Worm (Caenorhabditis elegans): Measurements from ENCODE around the gene htz-1.

Gene htz-1

DNA sequence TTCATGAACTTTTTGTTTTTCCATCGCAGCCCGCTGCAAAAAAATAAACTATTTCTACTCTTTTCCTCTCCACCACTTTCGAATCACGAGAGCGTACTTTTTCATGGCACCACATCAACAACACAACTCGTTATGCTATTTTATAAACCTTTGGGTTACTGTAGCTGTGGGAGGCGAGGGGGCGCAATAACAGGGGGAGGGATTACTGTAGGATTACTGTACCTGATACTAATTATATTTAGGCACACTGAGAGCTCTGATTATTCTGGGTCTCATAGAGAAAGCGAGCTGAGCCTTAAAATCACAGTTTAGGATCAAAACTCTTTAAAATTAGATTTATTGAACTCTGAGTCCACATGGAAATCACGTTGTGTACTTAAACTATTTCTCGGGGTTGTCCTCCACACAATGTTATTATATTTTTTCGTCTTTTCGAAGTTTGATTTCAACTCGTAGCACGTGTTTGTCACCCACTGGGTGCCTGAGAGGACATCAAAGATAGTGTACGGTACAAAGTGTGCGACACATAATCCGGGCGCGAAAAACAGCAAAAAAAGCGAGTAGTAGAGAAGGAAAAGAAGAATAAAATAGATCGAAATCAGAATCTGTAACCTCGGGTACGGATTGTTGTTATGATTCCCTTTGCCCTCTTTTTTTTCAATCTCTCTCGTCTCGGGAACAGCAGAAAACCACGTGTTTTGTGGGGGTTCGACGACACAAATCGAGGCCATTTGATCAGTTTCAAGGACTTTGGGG lies 26.6 kb downstream of the htz-1 start (continued):
- no peak for TF ChIP-seq ceh-20 (GFP tag; IDR thresholded peaks at IDR 0.05)
- TF ChIP-seq daf-8 (GFP tag; IDR thresholded peaks at IDR 0.05), result no peak
- TF ChIP-seq dmd-6 (GFP tag; IDR thresholded peaks at IDR 0.05), result peak; percentile 38
- no peak for TF ChIP-seq Y48G9A.11 (GFP tag; IDR thresholded peaks at IDR 0.05)
- no peak for TF ChIP-seq aly-2 (tag; optimal IDR thresholded peaks at IDR 0.05)

DNA sequence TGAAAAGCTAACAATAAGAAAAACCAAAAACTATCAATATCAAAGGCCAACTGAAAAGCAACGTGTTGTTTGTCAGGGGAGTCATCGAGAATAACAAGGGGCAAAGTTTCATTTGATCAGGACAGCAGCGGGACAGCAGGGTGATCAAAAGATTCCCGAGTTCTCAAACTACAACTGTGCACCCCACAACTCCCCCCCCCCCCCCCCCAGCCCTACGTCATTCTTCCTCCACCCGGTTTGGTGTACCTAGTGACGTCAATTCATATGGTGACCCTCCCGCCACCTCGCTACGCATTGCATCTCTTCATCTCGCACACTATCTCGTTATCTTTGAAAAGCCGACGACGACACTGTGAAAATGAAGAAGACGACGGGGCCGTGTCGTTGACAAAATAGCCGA lies 27.8 kb downstream of the htz-1 start:
- TF ChIP-seq nhr-28 (tag; optimal IDR thresholded peaks at IDR 0.05) (no peak), php-3 (GFP tag; IDR thresholded peaks at IDR 0.05) (no peak), pha-4 (GFP tag; IDR thresholded peaks at IDR 0.05) (peak; percentile 9; the same call in 1 of the 2 replicates), pha-4 (tag; optimal IDR thresholded peaks at IDR 0.05) (no peak), mdt-29 (GFP tag; IDR thresholded peaks at IDR 0.05) (peak; percentile 28; the same call in 1 of the 2 replicates), hmg-1.1 (GFP tag; IDR thresholded peaks at IDR 0.05) (0 out of 2 replicates have a peak, but pooled peaks have one; percentile 13), set-16 (GFP tag; IDR thresholded peaks at IDR 0.05) (peak; percentile 65), ctbp-1 (GFP tag; IDR thresholded peaks at IDR 0.05) (0 out of 2 replicates have a peak, but pooled peaks have one; percentile 32), hif-1 (tag; optimal IDR thresholded peaks at IDR 0.05) (peak in 1 of 2 experiments; percentile 16), egl-27 (tag; optimal IDR thresholded peaks at IDR 0.05) (no peak), T26A8.4 (GFP tag; IDR thresholded peaks at IDR 0.05) (peak; percentile 36; the same call in 1 of the 2 replicates), hlh-11 (tag; optimal IDR thresholded peaks at IDR 0.05) (peak; percentile 58), madf-9 (GFP tag; conservative IDR thresholded peaks at IDR 0.05) (0 out of 2 replicates have a peak, but pooled peaks have one; percentile 25), Y48G9A.11 (GFP tag; IDR thresholded peaks at IDR 0.05) (0 out of 2 replicates have a peak, but pooled peaks have one; percentile 5), lim-7 (GFP tag; IDR thresholded peaks at IDR 0.05) (0 out of 2 replicates have a peak, but pooled peaks have one; percentile 27), nhr-77 (tag; optimal IDR thresholded peaks at IDR 0.05) (no peak), sdz-12 (GFP tag; optimal IDR thresholded peaks at IDR 0.05) (peak; percentile 45), mxl-3 (GFP tag; optimal IDR thresholded peaks at IDR 0.05) (peak; percentile 24), Y105C5A.15 (GFP tag; IDR thresholded peaks at IDR 0.05) (no peak), egl-43 (GFP tag; IDR thresholded peaks at IDR 0.05) (0 out of 2 replicates have a peak, but pooled peaks have one; percentile 41), snpc-1.2 (GFP tag; IDR thresholded peaks at IDR 0.05) (no peak)

DNA sequence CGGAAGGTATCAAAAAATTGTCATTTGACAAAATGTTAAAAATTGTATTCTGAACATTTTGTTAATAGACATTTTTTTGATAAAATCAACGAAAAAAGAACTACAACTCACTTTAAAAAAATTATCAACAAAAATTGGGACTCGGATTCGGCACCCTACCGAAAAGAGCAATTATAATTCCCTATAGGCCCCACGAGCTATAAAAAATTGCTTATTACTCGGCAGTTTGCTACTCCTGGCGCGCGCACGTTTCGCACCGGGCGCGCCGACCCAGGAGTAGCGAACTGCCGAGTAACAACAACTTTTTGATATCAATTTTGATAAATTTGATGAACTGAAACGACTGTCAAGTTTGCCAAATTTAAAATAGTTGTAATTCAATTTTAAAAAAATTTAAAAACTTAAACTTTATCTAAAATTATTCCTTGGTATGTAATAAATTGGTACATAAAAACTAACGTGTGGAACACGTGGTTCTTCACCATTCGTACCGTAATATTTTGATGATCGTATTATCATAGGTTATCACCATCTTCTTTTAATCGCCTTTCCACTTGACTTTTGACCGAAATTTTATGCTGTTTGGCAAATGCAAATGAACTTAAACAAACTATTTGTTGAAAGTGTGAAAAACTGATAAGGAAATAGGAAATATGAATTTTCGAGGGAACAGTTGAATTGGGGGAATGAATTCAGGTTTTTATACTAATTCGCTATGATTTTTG lies 29.5 kb downstream of the htz-1 start:
- no peak for TF ChIP-seq egl-43 (GFP tag; IDR thresholded peaks at IDR 0.05)
- 0 out of 2 replicates have a peak, but pooled peaks have one; percentile 13 for TF ChIP-seq dmd-6 (GFP tag; IDR thresholded peaks at IDR 0.05)
- TF ChIP-seq tra-1 (GFP tag; IDR thresholded peaks at IDR 0.05), result 0 out of 2 replicates have a peak, but pooled peaks have one; percentile 18
- peak; percentile 24 for TF ChIP-seq pqm-1 (tag; optimal IDR thresholded peaks at IDR 0.05)
- no peak for TF ChIP-seq daf-16 (GFP tag; optimal IDR thresholded peaks at IDR 0.05)
- TF ChIP-seq daf-16 (tag; optimal IDR thresholded peaks at IDR 0.05), result peak; percentile 47
- peak; percentile 34 for TF ChIP-seq ama-1 (optimal IDR thresholded peaks at IDR 0.05)
- TF ChIP-seq saeg-2 (GFP tag; IDR thresholded peaks at IDR 0.05), result 0 out of 2 replicates have a peak, but pooled peaks have one; percentile 6
- peak; percentile 39 for TF ChIP-seq nhr-28 (tag; optimal IDR thresholded peaks at IDR 0.05)
- peak; percentile 89 for TF ChIP-seq aha-1 (tag)
- peak in 1 of 2 experiments; percentile 5 for TF ChIP-seq lsy-2 (tag; optimal IDR thresholded peaks at IDR 0.05)
- no peak for TF ChIP-seq snpc-1.2 (GFP tag; IDR thresholded peaks at IDR 0.05)
- TF ChIP-seq ztf-11 (tag; optimal IDR thresholded peaks at IDR 0.05), result no peak
- TF ChIP-seq lim-7 (GFP tag; IDR thresholded peaks at IDR 0.05), result no peak
- TF ChIP-seq pha-4 (GFP tag; IDR thresholded peaks at IDR 0.05), result peak; percentile 22; the same call in 1 of the 2 replicates
- TF ChIP-seq pha-4 (tag; optimal IDR thresholded peaks at IDR 0.05), result no peak
- peak; percentile 17 for TF ChIP-seq nhr-48 (tag; optimal IDR thresholded peaks at IDR 0.05)
- no peak for TF ChIP-seq ctbp-1 (GFP tag; IDR thresholded peaks at IDR 0.05)
- TF ChIP-seq F44E2.7 (GFP tag; IDR thresholded peaks at IDR 0.05), result no peak
- TF ChIP-seq mxl-3 (GFP tag; optimal IDR thresholded peaks at IDR 0.05), result peak; percentile 74
- TF ChIP-seq hlh-30 (tag; optimal IDR thresholded peaks at IDR 0.05; ENCODE audit: insufficient read depth), result peak; percentile 47
- no peak for TF ChIP-seq mdl-1 (tag; optimal IDR thresholded peaks at IDR 0.05)
- no peak for TF ChIP-seq unc-130 (GFP tag; optimal IDR thresholded peaks at IDR 0.05)
- TF ChIP-seq hlh-11 (tag; optimal IDR thresholded peaks at IDR 0.05), result peak; percentile 17
- TF ChIP-seq ceh-28 (tag; optimal IDR thresholded peaks at IDR 0.05), result no peak
- TF ChIP-seq T20F7.1 (GFP tag; optimal IDR thresholded peaks at IDR 0.05), result no peak
- peak; percentile 66 for TF ChIP-seq dve-1 (tag; optimal IDR thresholded peaks at IDR 0.05; ENCODE audit: insufficient read depth)

All from whole organism, L4 larva.